Fruit fly (Drosophila melanogaster) whole organism, embryonic: Measurements from ENCODE around the gene Rpt6.

ENCODE experiments used
- ATbp ChIP-seq: fragments of 200-800 bp; sonication (Bioruptor generic); optimal IDR thresholded peaks from 2 replicates; lab custom pipeline; 2017; ENCODE audit warnings: missing biosample characterization, mild to moderate bottlenecking, missing genetic modification characterization, missing genetic modification reagents
- CG10209 ChIP-seq: fragments of 200-800 bp; sonication (Bioruptor generic); optimal IDR thresholded peaks from 3 replicates; lab custom pipeline; 2017; ENCODE audit warnings: missing biosample characterization, mild to moderate bottlenecking, missing genetic modification characterization, missing genetic modification reagents
- CG10274 ChIP-seq: fragments of 200-800 bp; sonication (Bioruptor generic); optimal IDR thresholded peaks from 3 replicates; lab custom pipeline; 2017; ENCODE audit warnings: missing biosample characterization, mild to moderate bottlenecking, missing genetic modification characterization
- CG11504 ChIP-seq: fragments of 200-800 bp; sonication (Bioruptor generic); optimal IDR thresholded peaks from 3 replicates; lab custom pipeline; 2019; ENCODE audit warnings: missing biosample characterization, mild to moderate bottlenecking, missing genetic modification characterization, moderate library complexity
- CG12659 ChIP-seq: fragments of 200-800 bp; sonication (Bioruptor generic); optimal IDR thresholded peaks from 3 replicates; lab custom pipeline; 2017; ENCODE audit warnings: mild to moderate bottlenecking, missing biosample characterization, missing genetic modification reagents, missing genetic modification characterization
- CG14860 ChIP-seq: fragments of 200-800 bp; sonication (Bioruptor generic); IDR thresholded peaks from 3 replicates; pipeline ENCODE4 v1.3.6; 2022; ENCODE audit warnings: missing biosample characterization, missing genetic modification characterization; ENCODE audit not compliant: partially characterized antibody
- CG15696 ChIP-seq: fragments of 200-800 bp; sonication (Bioruptor generic); optimal IDR thresholded peaks from 2 replicates; lab custom pipeline; 2019; ENCODE audit warnings: missing biosample characterization, mild to moderate bottlenecking, missing genetic modification characterization, moderate library complexity
- CG17829 ChIP-seq: fragments of 200-800 bp; optimal IDR thresholded peaks from 2 replicates; lab custom pipeline; 2019; ENCODE audit warnings: missing biosample characterization, mild to moderate bottlenecking, missing genetic modification characterization, moderate library complexity
- CG2202 ChIP-seq: fragments of 200-800 bp; sonication (Bioruptor generic); optimal IDR thresholded peaks from 2 replicates; lab custom pipeline; 2018; ENCODE audit warnings: missing biosample characterization, mild to moderate bottlenecking, missing genetic modification characterization
- CG30431 ChIP-seq: fragments of 200-800 bp; sonication (Bioruptor generic); optimal IDR thresholded peaks from 2 replicates; lab custom pipeline; 2017; ENCODE audit warnings: missing biosample characterization, missing genetic modification characterization
- CG4328 ChIP-seq: fragments of 200-800 bp; sonication (Bioruptor generic); optimal IDR thresholded peaks from 3 replicates; lab custom pipeline; 2017; ENCODE audit warnings: missing biosample characterization, missing genetic modification reagents, missing genetic modification characterization
- CG6683 ChIP-seq: fragments of 200-800 bp; sonication (Bioruptor generic); optimal IDR thresholded peaks from 2 replicates; lab custom pipeline; 2017; ENCODE audit warnings: missing biosample characterization, mild to moderate bottlenecking, missing genetic modification characterization, missing genetic modification reagents
- CG7839 ChIP-seq: fragments of 200-800 bp; sonication (Bioruptor generic); optimal IDR thresholded peaks from 3 replicates; lab custom pipeline; 2018; ENCODE audit warnings: missing biosample characterization, mild to moderate bottlenecking, missing genetic modification characterization, moderate library complexity
- CG8944 ChIP-seq: fragments of 200-800 bp; sonication (Bioruptor generic); optimal IDR thresholded peaks from 3 replicates; lab custom pipeline; 2016; ENCODE audit warnings: missing biosample characterization, missing genetic modification characterization
- D19B ChIP-seq: fragments of 200-800 bp; sonication (Bioruptor generic); optimal IDR thresholded peaks from 2 replicates; lab custom pipeline; 2017; ENCODE audit warnings: missing biosample characterization, mild to moderate bottlenecking, missing genetic modification characterization
- E2f1 ChIP-seq: fragments of 200-800 bp; sonication (Bioruptor generic); IDR thresholded peaks from 2 replicates; pipeline ENCODE4 v1.3.6; 2022; ENCODE audit warnings: missing biosample characterization, missing genetic modification characterization
- Gug ChIP-seq: fragments of 200-800 bp; sonication (Bioruptor generic); IDR thresholded peaks from 4 replicates; pipeline ENCODE4 v1.3.6; 2022; ENCODE audit warnings: missing biosample characterization, missing genetic modification characterization
- MBD-R2 ChIP-seq: fragments of 200-800 bp; sonication (Bioruptor generic); IDR thresholded peaks from 2 replicates; pipeline ENCODE4 v1.3.6; 2022; ENCODE audit warnings: missing biosample characterization, missing genetic modification characterization
- NC2β ChIP-seq: fragments of 200-800 bp; sonication (Bioruptor generic); optimal IDR thresholded peaks from 2 replicates; lab custom pipeline; 2016; ENCODE audit warnings: missing biosample characterization, missing genetic modification characterization
- Opbp ChIP-seq: fragments of 200-800 bp; sonication (Bioruptor generic); IDR thresholded peaks from 3 replicates; pipeline ENCODE4 v1.3.6; 2022; ENCODE audit warnings: missing biosample characterization, missing genetic modification characterization; ENCODE audit not compliant: partially characterized antibody
- Optix ChIP-seq: fragments of 200-800 bp; sonication (Bioruptor generic); IDR thresholded peaks from 3 replicates; pipeline ENCODE4 v1.3.6; 2022; ENCODE audit warnings: missing biosample characterization, missing genetic modification characterization
- PHDP ChIP-seq: fragments of 200-800 bp; sonication (Bioruptor generic); optimal IDR thresholded peaks from 3 replicates; lab custom pipeline; 2018; ENCODE audit warnings: missing biosample characterization, mild to moderate bottlenecking, missing genetic modification characterization, moderate library complexity
- Poxn ChIP-seq: fragments of 200-800 bp; sonication (Bioruptor generic); IDR thresholded peaks from 2 replicates; pipeline ENCODE4 v1.3.6; 2022; ENCODE audit warnings: missing biosample characterization, missing genetic modification characterization
- Sin3A ChIP-seq: fragments of >200 bp; optimal IDR thresholded peaks from 2 replicates; lab custom pipeline; 2018
- Sox102F ChIP-seq: fragments of 200-800 bp; sonication (Bioruptor generic); optimal IDR thresholded peaks from 2 replicates; lab custom pipeline; 2018; ENCODE audit warnings: missing biosample characterization, mild to moderate bottlenecking, missing genetic modification characterization, moderate library complexity
- Taf1 ChIP-seq: fragments of 200-800 bp; sonication (Bioruptor generic); IDR thresholded peaks from 2 replicates; pipeline ENCODE4 v1.3.6; 2022; ENCODE audit warnings: missing biosample characterization, missing genetic modification characterization
- Trl ChIP-seq, 3 experiments: fragments of >200 bp in 2 of 3; fragments of 200-800 bp in 1 of 3; sonication (Bioruptor generic) in 1 of 3; optimal IDR thresholded peaks; 2 replicates in 1 of 3; 3 replicates in 2 of 3; lab custom pipeline; 2016 to 2017; ENCODE audit warnings: missing biosample characterization in 1 of 3, missing genetic modification characterization in 1 of 3
- Usf ChIP-seq: fragments of 200-800 bp; sonication (Bioruptor generic); optimal IDR thresholded peaks from 2 replicates; lab custom pipeline; 2017; ENCODE audit warnings: missing genotype, missing biosample characterization, missing genetic modification characterization
- Xrp1 ChIP-seq: fragments of 200-800 bp; sonication (Bioruptor generic); IDR thresholded peaks from 2 replicates; pipeline ENCODE4 v1.3.6; 2022; ENCODE audit warnings: missing biosample characterization, missing genetic modification characterization
- abd-A ChIP-seq: fragments of 200-800 bp; sonication (Bioruptor generic); optimal IDR thresholded peaks from 3 replicates; lab custom pipeline; 2019; ENCODE audit warnings: missing biosample characterization, mild to moderate bottlenecking, missing genetic modification characterization, moderate library complexity
- bsh ChIP-seq, 2 experiments: fragments of 200-800 bp; sonication (Bioruptor generic); optimal IDR thresholded peaks; 2 replicates each; lab custom pipeline; 2017 to 2018; ENCODE audit warnings: mild to moderate bottlenecking in 2 of 2, missing biosample characterization in 2 of 2, missing genetic modification characterization in 2 of 2, moderate library complexity in 1 of 2
- chn ChIP-seq: fragments of 200-800 bp; sonication (Bioruptor generic); optimal IDR thresholded peaks from 2 replicates; lab custom pipeline; 2016; ENCODE audit warnings: missing biosample characterization, missing genetic modification characterization
- croc ChIP-seq: fragments of 200-800 bp; sonication (Bioruptor generic); conservative IDR thresholded peaks from 3 replicates; pipeline ENCODE4 v1.3.6; 2022; ENCODE audit warnings: missing biosample characterization, missing genetic modification characterization
- gce ChIP-seq: fragments of 200-800 bp; sonication (Bioruptor generic); IDR thresholded peaks from 3 replicates; pipeline ENCODE4 v1.3.6; 2022; ENCODE audit warnings: missing biosample characterization, missing genetic modification characterization
- grn ChIP-seq: fragments of 200-800 bp; sonication (Bioruptor generic); optimal IDR thresholded peaks from 3 replicates; lab custom pipeline; 2017; ENCODE audit warnings: missing biosample characterization, missing genetic modification characterization
- her ChIP-seq: fragments of 200-800 bp; sonication (Bioruptor generic); optimal IDR thresholded peaks from 2 replicates; lab custom pipeline; 2016; ENCODE audit warnings: missing biosample characterization, missing genetic modification characterization
- insv ChIP-seq, 2 experiments: fragments of 200-800 bp; sonication (Bioruptor generic); optimal IDR thresholded peaks; 3 replicates each; lab custom pipeline; 2016 to 2018; ENCODE audit warnings: missing biosample characterization in 2 of 2, missing genetic modification characterization in 2 of 2
- jigr1 ChIP-seq: fragments of 200-800 bp; sonication (Bioruptor generic); IDR thresholded peaks from 3 replicates; pipeline ENCODE4 v1.3.6; 2022; ENCODE audit warnings: missing biosample characterization, missing genetic modification characterization
- ken ChIP-seq: fragments of 200-800 bp; sonication (Bioruptor generic); IDR thresholded peaks from 3 replicates; pipeline ENCODE4 v1.3.6; 2022; ENCODE audit warnings: missing biosample characterization, missing genetic modification characterization
- lmd ChIP-seq: fragments of 200-800 bp; sonication (Bioruptor generic); IDR thresholded peaks from 2 replicates; pipeline ENCODE4 v1.3.6; 2022; ENCODE audit warnings: missing biosample characterization, missing genetic modification characterization
- lov ChIP-seq, 2 experiments: fragments of 200-800 bp in 1 of 2; fragments of >200 bp in 1 of 2; sonication (Bioruptor generic) in 1 of 2; IDR thresholded peaks in 1 of 2; optimal IDR thresholded peaks in 1 of 2; 2 replicates in 1 of 2; 3 replicates in 1 of 2; pipeline versions ENCODE4 v1.3.6 to Lab custom; 2017 to 2022; ENCODE audit warnings: missing biosample characterization in 1 of 2, missing genetic modification characterization in 1 of 2
- mld ChIP-seq: fragments of 200-800 bp; sonication (Bioruptor generic); IDR thresholded peaks from 3 replicates; pipeline ENCODE4 v1.3.6; 2022; ENCODE audit warnings: missing biosample characterization, missing genetic modification characterization; ENCODE audit not compliant: partially characterized antibody
- nom ChIP-seq: fragments of 200-800 bp; sonication (Bioruptor generic); optimal IDR thresholded peaks from 2 replicates; lab custom pipeline; 2017; ENCODE audit warnings: missing biosample characterization, missing genetic modification characterization, mild to moderate bottlenecking, moderate library complexity, missing genetic modification reagents
- phol ChIP-seq: fragments of 200-800 bp; sonication (Bioruptor generic); optimal IDR thresholded peaks from 3 replicates; lab custom pipeline; 2018; ENCODE audit warnings: missing biosample characterization, mild to moderate bottlenecking, missing genetic modification characterization, moderate library complexity
- pum ChIP-seq: fragments of 200-800 bp; sonication (Bioruptor generic); optimal IDR thresholded peaks from 2 replicates; lab custom pipeline; 2016; ENCODE audit warnings: missing biosample characterization, missing genetic modification characterization
- shn ChIP-seq: fragments of 200-800 bp; sonication (Bioruptor generic); optimal IDR thresholded peaks from 3 replicates; lab custom pipeline; 2016; ENCODE audit warnings: missing biosample characterization, missing genetic modification characterization
- sob ChIP-seq: fragments of 200-800 bp; sonication (Bioruptor generic); IDR thresholded peaks from 2 replicates; pipeline ENCODE4 v1.3.6; 2022; ENCODE audit warnings: missing biosample characterization, missing genetic modification characterization
- stwl ChIP-seq: fragments of 200-800 bp; sonication (Bioruptor generic); optimal IDR thresholded peaks from 3 replicates; lab custom pipeline; 2018; ENCODE audit warnings: missing biosample characterization, mild to moderate bottlenecking, missing genetic modification characterization, moderate library complexity
- tio ChIP-seq: fragments of 200-800 bp; sonication (Bioruptor generic); optimal IDR thresholded peaks from 2 replicates; lab custom pipeline; 2017; ENCODE audit warnings: missing biosample characterization, missing genetic modification characterization, inconsistent platforms

The Rpt6 gene

dm6 chrX:21339476-21339931 lies 23.7 kb downstream of the Rpt6 start, which contains the start of the genes tty and fliI (continued):
- TF ChIP-seq insv (GFP tag; optimal IDR thresholded peaks at IDR 0.05; lab: Kevin White, UChicago) (no peak), Optix (GFP tag; lab: Robert Waterston, UW) (peak; percentile 92), CG7839 (tag; lab: Kevin White, UChicago) (peak; percentile 79), Sox102F (GFP tag; lab: Kevin White, UChicago) (peak; percentile 80), CG17829 (tag; lab: Kevin White, UChicago) (peak; percentile 66), gce (GFP tag; lab: Robert Waterston, UW) (peak; percentile 80), Xrp1 (peak; percentile 87), CG12659 (GFP tag; lab: Kevin White, UChicago) (peak; percentile 88), ATbp (GFP tag; lab: Kevin White, UChicago) (peak; percentile 73), chn (peak; percentile 92), tio (GFP tag; lab: Kevin White, UChicago) (no peak), stwl (peak; percentile 74), her (GFP tag; lab: Kevin White, UChicago) (peak; percentile 75), Poxn (GFP tag; lab: Robert Waterston, UW) (0 out of 2 replicates have a peak, but pooled peaks have one; percentile 42), CG10274 (GFP tag; lab: Kevin White, UChicago) (peak; percentile 26), mld (no peak), shn (GFP tag; lab: Kevin White, UChicago) (peak; percentile 87), Opbp (GFP tag; lab: Robert Waterston, UW) (peak; percentile 65), Trl (optimal IDR thresholded peaks at IDR 0.05; lab: Kevin White, UChicago) (no peak), Trl (GFP tag; optimal IDR thresholded peaks at IDR 0.05; lab: Kevin White, UChicago) (peak; percentile 80), E2f1 (GFP tag; lab: Robert Waterston, UW) (peak; percentile 87), sob (GFP tag; lab: Robert Waterston, UW) (peak; percentile 89), PHDP (tag; lab: Kevin White, UChicago) (peak; percentile 71), grn (GFP tag; lab: Kevin White, UChicago) (no peak), CG6683 (GFP tag; lab: Kevin White, UChicago) (peak; percentile 30), bsh (GFP tag; optimal IDR thresholded peaks at IDR 0.05; lab: Kevin White, UChicago) (peak; percentile 75 to 96), CG10209 (GFP tag; lab: Kevin White, UChicago) (peak; percentile 82), MBD-R2 (GFP tag; lab: Robert Waterston, UW) (peak; percentile 89), CG11504 (tag; lab: Kevin White, UChicago) (no peak), Gug (peak; percentile 93), CG8944 (GFP tag; lab: Kevin White, UChicago) (peak; percentile 87), croc (GFP tag; lab: Robert Waterston, UW) (peak; percentile 62), lov (optimal IDR thresholded peaks at IDR 0.05; lab: Kevin White, UChicago) (no peak), lov (GFP tag; IDR thresholded peaks at IDR 0.05; lab: Robert Waterston, UW) (peak; percentile 85), nom (peak; percentile 98), CG4328 (GFP tag; lab: Kevin White, UChicago) (no peak), Taf1 (GFP tag; lab: Robert Waterston, UW) (peak; percentile 84), CG30431 (GFP tag; lab: Kevin White, UChicago) (peak; percentile 78), NC2β (GFP tag; lab: Kevin White, UChicago) (peak; percentile 74), jigr1 (GFP tag; lab: Robert Waterston, UW) (peak; percentile 78; the same call in 2 of the 3 replicates), Sin3A (lab: Kevin White, UChicago) (peak; percentile 73), lmd (GFP tag; lab: Robert Waterston, UW) (peak; percentile 90), ken (GFP tag; lab: Robert Waterston, UW) (peak; percentile 90), abd-A (no peak), CG14860 (GFP tag; lab: Robert Waterston, UW) (no peak), CG15696 (tag; lab: Kevin White, UChicago) (peak; percentile 13), CG2202 (tag; lab: Kevin White, UChicago) (peak; percentile 27), Usf (peak; percentile 27), pum (GFP tag; lab: Kevin White, UChicago) (peak; percentile 86), D19B (peak; percentile 66), phol (tag; lab: Kevin White, UChicago) (peak; percentile 78)
